Worm (Caenorhabditis elegans) whole organism, early embryonic: ENCODE results near the gene fbxa-141.

Experiments used
- B0310.2 ChIP-seq: sonication (generic microtip); optimal IDR thresholded peaks from 2 replicates; lab custom pipeline; 2016; ENCODE audit warnings: mild to moderate bottlenecking, missing genetic modification characterization, missing compliant biosample characterization
- F13C5.2 ChIP-seq: sonication (generic microtip); optimal IDR thresholded peaks from 2 replicates; lab custom pipeline; 2017; ENCODE audit warnings: mild to moderate bottlenecking, missing genetic modification characterization, inconsistent platforms, missing compliant biosample characterization
- ama-1 ChIP-seq: fragments of 150-350 bp; optimal IDR thresholded peaks from 2 replicates; lab custom pipeline; 2014
- ceh-13 ChIP-seq: fragments of 200-800 bp; sonication (Bioruptor generic); optimal IDR thresholded peaks from 2 replicates; lab custom pipeline; 2018; ENCODE audit warnings: mild to moderate bottlenecking, missing genetic modification characterization, missing compliant biosample characterization
- ceh-36 ChIP-seq: sonication (generic microtip); optimal IDR thresholded peaks from 2 replicates; lab custom pipeline; 2016; ENCODE audit warnings: missing genetic modification characterization, inconsistent platforms, missing compliant biosample characterization
- flt-1 ChIP-seq: fragments of 200-800 bp; sonication (Bioruptor generic); IDR thresholded peaks from 2 replicates; pipeline ENCODE4 v1.3.6; 2022; ENCODE audit warnings: missing genetic modification characterization, missing compliant biosample characterization
- hmbx-1 ChIP-seq: sonication (generic microtip); optimal IDR thresholded peaks from 2 replicates; lab custom pipeline; 2016; ENCODE audit warnings: mild to moderate bottlenecking, missing genetic modification characterization, missing compliant biosample characterization
- hmg-4 ChIP-seq: fragments of 200-800 bp; sonication (Bioruptor generic); optimal IDR thresholded peaks from 2 replicates; lab custom pipeline; 2018; ENCODE audit warnings: mild to moderate bottlenecking, missing genetic modification characterization, missing compliant biosample characterization
- hnd-1 ChIP-seq: sonication (generic microtip); optimal IDR thresholded peaks from 2 replicates; lab custom pipeline; 2016; ENCODE audit warnings: missing genetic modification characterization, missing compliant biosample characterization
- pes-1 ChIP-seq: fragments of 200-800 bp; sonication (Bioruptor generic); IDR thresholded peaks from 2 replicates; pipeline ENCODE4 v1.3.6; 2022; ENCODE audit warnings: missing genetic modification reagents, missing genetic modification characterization, missing compliant biosample characterization
- scrt-1 ChIP-seq: fragments of 200-800 bp; sonication (Bioruptor generic); IDR thresholded peaks from 2 replicates; pipeline ENCODE4 v1.3.6; 2022; ENCODE audit warnings: missing genetic modification characterization, missing compliant biosample characterization
- tbx-37 ChIP-seq: fragments of 200-800 bp; sonication (Bioruptor generic); conservative IDR thresholded peaks from 2 replicates; pipeline ENCODE4 v1.3.6; 2022; ENCODE audit warnings: missing genetic modification reagents, missing genetic modification characterization, missing compliant biosample characterization
- tra-4 ChIP-seq: sonication (generic microtip); optimal IDR thresholded peaks from 2 replicates; lab custom pipeline; 2017; ENCODE audit warnings: missing genetic modification characterization, missing compliant biosample characterization

DNA sequence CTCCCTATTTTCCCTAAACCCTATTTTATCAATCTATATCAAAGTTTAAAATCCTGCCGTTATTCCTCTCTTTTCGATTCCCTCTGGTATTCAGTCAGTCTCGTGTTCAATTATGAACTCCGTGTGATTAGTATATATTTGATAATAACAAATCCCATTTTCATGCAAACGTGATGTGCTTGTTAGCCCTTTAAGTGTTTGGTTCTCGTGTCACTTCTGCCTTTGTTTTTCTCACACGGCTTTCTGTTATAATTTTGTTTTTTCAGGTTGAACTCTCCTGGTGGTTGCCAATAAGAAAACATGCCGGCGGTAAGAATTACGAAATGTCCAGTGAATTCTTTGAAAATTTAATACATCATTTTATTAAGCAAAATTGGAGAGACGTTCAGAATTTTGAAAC, 46.2 kb downstream of the fbxa-141 start, which contains the start of gene M163.21:
- TF ChIP-seq ama-1 (lab: Kevin White, UChicago) (no peak), hmg-4 (GFP tag; lab: Kevin White, UChicago) (no peak), hnd-1 (tag; lab: Kevin White, UChicago) (no peak), scrt-1 (GFP tag; lab: Robert Waterston, UW) (no peak), B0310.2 (tag; lab: Kevin White, UChicago) (no peak), flt-1 (no peak), tbx-37 (GFP tag; lab: Robert Waterston, UW) (no peak), pes-1 (GFP tag; lab: Robert Waterston, UW) (no peak), ceh-13 (GFP tag; lab: Kevin White, UChicago) (no peak), tra-4 (tag; lab: Kevin White, UChicago) (no peak), ceh-36 (tag; lab: Kevin White, UChicago) (no peak), F13C5.2 (tag; lab: Kevin White, UChicago) (no peak), hmbx-1 (tag; lab: Kevin White, UChicago) (no peak)
